Worm (Caenorhabditis elegans): ENCODE measurements around the gene otub-3.

Gene otub-3

DNA sequence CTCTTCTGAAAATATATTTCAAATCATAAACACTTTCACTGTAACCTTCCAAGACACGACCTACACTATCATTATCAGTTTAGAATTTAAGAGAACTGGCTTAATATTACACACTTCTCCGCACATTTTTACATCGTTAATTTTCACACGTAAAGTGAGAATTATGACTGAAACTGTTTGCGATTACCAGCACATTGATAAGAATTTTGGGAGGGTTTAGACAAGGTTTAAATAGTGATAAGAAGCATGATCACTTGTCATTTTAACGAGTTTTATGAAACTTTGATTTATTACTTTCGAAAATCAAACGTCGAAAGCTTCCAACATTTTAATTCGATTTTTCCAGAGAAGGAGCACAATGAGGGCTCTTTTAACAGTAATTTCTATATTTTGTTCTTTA lies 2.5 kb downstream of the otub-3 start, which contains the start of gene F21D5.3:
Gene F21D5.3 (plus strand): TSS at position 347 of the 400 bp plus-strand sequence.
- TF ChIP-seq lin-15B (tag; optimal IDR thresholded peaks at IDR 0.05) (no peak), fkh-10 (GFP tag; optimal IDR thresholded peaks at IDR 0.05) (no peak), pqm-1 (tag; optimal IDR thresholded peaks at IDR 0.05) (peak; percentile 43), xbp-1 (tag; optimal IDR thresholded peaks at IDR 0.05) (no peak), nhr-71 (tag; optimal IDR thresholded peaks at IDR 0.05) (peak; percentile 11), nhr-76 (tag; optimal IDR thresholded peaks at IDR 0.05) (no peak), lin-35 (GFP tag; optimal IDR thresholded peaks at IDR 0.05) (peak in 1 of 2 experiments; percentile 42), hlh-4 (tag; optimal IDR thresholded peaks at IDR 0.05) (no peak), fos-1 (tag; optimal IDR thresholded peaks at IDR 0.05) (no peak), ceh-90 (tag; optimal IDR thresholded peaks at IDR 0.05) (no peak), pag-3 (tag; optimal IDR thresholded peaks at IDR 0.05; ENCODE audit: borderline replicate concordance, insufficient read depth) (no peak), elt-2 (tag; optimal IDR thresholded peaks at IDR 0.05) (peak; percentile 93), ceh-63 (GFP tag; optimal IDR thresholded peaks at IDR 0.05) (no peak)

DNA sequence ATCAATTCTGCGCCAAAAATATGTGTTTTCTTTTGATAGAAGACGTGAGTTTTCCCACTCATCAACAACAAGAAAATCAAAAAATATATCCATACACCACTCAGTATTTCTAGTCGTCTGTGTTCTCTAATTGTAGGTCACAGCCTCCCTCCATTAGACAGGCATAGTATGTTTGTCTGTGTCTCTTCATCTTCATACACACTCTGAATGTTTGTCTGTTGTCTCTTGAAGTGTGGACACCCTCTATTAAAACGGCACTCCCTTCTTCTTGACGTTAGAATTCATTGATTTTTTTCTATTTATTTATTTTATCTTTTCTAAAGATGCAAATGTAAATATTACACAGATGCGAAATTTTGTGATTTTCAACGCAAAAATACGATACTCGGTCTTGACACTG lies 9.4 kb downstream of the otub-3 start:
- TF ChIP-seq fkh-10 (GFP tag; optimal IDR thresholded peaks at IDR 0.05) (no peak), efl-1 (optimal IDR thresholded peaks at IDR 0.05) (peak; percentile 25 to 38), efl-1 (GFP tag; optimal IDR thresholded peaks at IDR 0.05 in 1 of 2) (no peak), egl-13 (tag; optimal IDR thresholded peaks at IDR 0.05) (no peak), ces-1 (GFP tag; optimal IDR thresholded peaks at IDR 0.05) (no peak), nhr-85 (tag) (peak; percentile 72), dpl-1 (GFP tag; optimal IDR thresholded peaks at IDR 0.05) (no peak), fkh-8 (tag; optimal IDR thresholded peaks at IDR 0.05) (no peak), unc-130 (tag; optimal IDR thresholded peaks at IDR 0.05) (no peak), mdl-1 (tag; optimal IDR thresholded peaks at IDR 0.05) (no peak), sup-37 (GFP tag; optimal IDR thresholded peaks at IDR 0.05) (no peak), unc-30 (tag; optimal IDR thresholded peaks at IDR 0.05) (no peak), Y116A8C.19 (tag; optimal IDR thresholded peaks at IDR 0.05; ENCODE audit: borderline replicate concordance) (no peak), dsc-1 (tag; optimal IDR thresholded peaks at IDR 0.05) (no peak), lsy-2 (tag; optimal IDR thresholded peaks at IDR 0.05) (peak in 1 of 2 experiments; percentile 31), lin-35 (GFP tag; optimal IDR thresholded peaks at IDR 0.05) (peak; percentile 17 to 21), sptf-1 (tag; optimal IDR thresholded peaks at IDR 0.05) (no peak), swsn-7 (tag; optimal IDR thresholded peaks at IDR 0.05) (peak; percentile 4)

DNA sequence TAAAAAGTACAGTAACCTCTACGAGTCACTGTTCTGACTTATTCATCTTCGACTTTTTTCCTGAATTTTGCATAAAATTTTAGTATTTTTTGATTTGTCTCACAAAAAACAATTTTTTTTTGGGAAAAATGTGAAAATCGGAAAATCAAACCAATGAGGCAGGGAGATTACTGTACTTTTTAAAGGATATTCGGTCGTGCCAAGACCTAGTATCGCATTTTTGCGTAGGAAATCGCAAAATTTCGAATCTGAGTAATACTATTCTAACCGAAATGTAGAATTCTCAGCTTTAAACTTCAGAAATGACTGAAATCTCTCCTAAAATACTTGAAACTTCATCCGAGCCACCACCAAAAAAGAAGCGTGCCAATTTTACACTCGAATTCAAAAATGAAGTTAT lies 9.8 kb downstream of the otub-3 start, which contains the start of gene F21D5.4:
Gene F21D5.4 (plus strand): TSS at position 301 of the 400 bp plus-strand sequence.
- TF ChIP-seq nhr-84 (tag; optimal IDR thresholded peaks at IDR 0.05) (no peak), efl-1 (optimal IDR thresholded peaks at IDR 0.05) (no peak), efl-1 (GFP tag; optimal IDR thresholded peaks at IDR 0.05 in 1 of 2) (peak in 1 of 2 experiments; percentile 45), tlp-1 (tag; optimal IDR thresholded peaks at IDR 0.05) (no peak), mep-1 (tag; optimal IDR thresholded peaks at IDR 0.05) (no peak), mef-2 (tag; optimal IDR thresholded peaks at IDR 0.05) (no peak), nhr-47 (tag; optimal IDR thresholded peaks at IDR 0.05) (no peak)

DNA sequence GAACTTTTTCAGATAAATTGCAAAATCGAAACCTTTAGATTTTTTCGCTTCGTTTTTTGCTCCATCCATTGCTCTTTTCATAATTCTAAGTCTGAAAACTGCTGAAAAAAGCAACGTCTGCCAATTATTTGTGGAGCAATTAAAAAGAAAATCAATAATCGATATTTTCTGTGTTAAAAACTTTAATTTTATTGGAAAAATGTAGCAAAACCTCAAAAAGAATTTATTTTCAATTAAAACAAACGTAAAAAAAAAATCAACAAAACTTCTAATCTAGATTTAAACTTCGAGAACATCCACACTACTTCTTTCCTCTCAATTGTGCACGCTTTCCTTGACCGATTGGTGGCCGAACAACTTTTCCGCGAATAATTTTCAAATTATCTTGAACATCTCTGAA lies 11.3 kb downstream of the otub-3 start, which contains the start of gene F21D5.5:
Gene F21D5.5 (minus strand): TSS at position 101 of the 400 bp plus-strand sequence.
- TF ChIP-seq xbp-1 (tag; optimal IDR thresholded peaks at IDR 0.05) = no peak
- no peak for TF ChIP-seq unc-130 (tag; optimal IDR thresholded peaks at IDR 0.05)
- TF ChIP-seq jun-1 (tag; optimal IDR thresholded peaks at IDR 0.05) = no peak
- TF ChIP-seq nhr-19 (GFP tag; conservative IDR thresholded peaks at IDR 0.05) = no peak
- TF ChIP-seq ceh-8 (GFP tag; optimal IDR thresholded peaks at IDR 0.05) = no peak
- TF ChIP-seq ceh-88 (GFP tag; IDR thresholded peaks at IDR 0.05) = no peak
- no peak for TF ChIP-seq mef-2 (tag; optimal IDR thresholded peaks at IDR 0.05)
- TF ChIP-seq efl-1 (optimal IDR thresholded peaks at IDR 0.05) = no peak
- TF ChIP-seq efl-1 (GFP tag; optimal IDR thresholded peaks at IDR 0.05 in 1 of 2) = no peak
- TF ChIP-seq mdl-1 (tag; optimal IDR thresholded peaks at IDR 0.05) = no peak
- TF ChIP-seq zip-4 (GFP tag; optimal IDR thresholded peaks at IDR 0.05) = no peak
- no peak for TF ChIP-seq dsc-1 (tag; optimal IDR thresholded peaks at IDR 0.05)
- no peak for TF ChIP-seq zag-1 (tag; optimal IDR thresholded peaks at IDR 0.05)
- no peak for TF ChIP-seq unc-98 (GFP tag; IDR thresholded peaks at IDR 0.05)

Data from whole organism, L1 larva.